Fruit fly (Drosophila melanogaster): Measurements from ENCODE around the gene CG34417.

DNA sequence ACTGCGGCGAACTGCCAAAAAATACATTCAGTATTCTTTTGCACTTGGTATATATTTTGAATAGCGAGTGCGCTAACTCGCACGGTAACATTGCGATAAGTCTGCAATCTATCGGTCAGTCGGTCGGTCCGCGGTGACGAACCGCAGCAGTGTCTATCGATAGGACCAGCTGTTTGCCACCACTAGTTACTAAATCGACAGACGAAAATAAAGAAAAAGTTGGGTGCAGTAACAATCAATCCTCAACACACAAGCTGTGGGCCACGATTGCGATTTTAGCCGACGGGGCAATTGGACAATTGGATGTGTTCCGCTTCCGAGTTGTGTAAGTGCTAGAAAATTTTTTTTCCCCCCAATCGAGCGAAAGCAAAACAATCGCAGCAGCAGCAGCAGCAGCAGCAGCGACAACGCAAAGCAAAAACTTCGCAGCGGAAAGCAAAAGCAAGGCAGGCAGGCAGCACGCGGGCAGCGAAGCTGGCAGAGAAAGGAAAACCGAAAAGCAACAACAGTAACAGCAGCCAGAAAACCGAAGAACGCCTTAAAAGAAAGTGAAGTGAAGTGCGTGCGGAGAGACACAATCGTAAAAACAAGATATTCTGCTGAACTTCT, 50.2 kb downstream of the CG34417 start, which contains the start of gene Pat1:
- TF ChIP-seq h (optimal IDR thresholded peaks at IDR 0.05) (no peak), insv (optimal IDR thresholded peaks at IDR 0.05) (no peak), Myc (optimal IDR thresholded peaks at IDR 0.05) (no peak), Sin3A (optimal IDR thresholded peaks at IDR 0.05) (no peak), psq (optimal IDR thresholded peaks at IDR 0.05) (no peak), ttk (optimal IDR thresholded peaks at IDR 0.05) (no peak)

Measured in Kc167 (cell line).